Worm (Caenorhabditis elegans): ENCODE data around the gene Y116F11B.8.

The Y116F11B.8 gene

ce11 chrV:19856335-19856734 lies 1.1 kb upstream of the Y116F11B.8 start:
- TF ChIP-seq fkh-2 (tag; optimal IDR thresholded peaks at IDR 0.05) (no peak), nhr-12 (tag; optimal IDR thresholded peaks at IDR 0.05) (no peak), nhr-237 (tag; optimal IDR thresholded peaks at IDR 0.05) (no peak)

ce11 chrV:19856933-19857332 lies 501 bp upstream of the Y116F11B.8 start:
- no peak for TF ChIP-seq egl-27 (tag; optimal IDR thresholded peaks at IDR 0.05)
- no peak for TF ChIP-seq ztf-4 (tag; optimal IDR thresholded peaks at IDR 0.05)
- TF ChIP-seq hmg-11 (tag; optimal IDR thresholded peaks at IDR 0.05), result no peak
- TF ChIP-seq ztf-11 (tag; optimal IDR thresholded peaks at IDR 0.05), result no peak
- no peak for TF ChIP-seq ama-1 (optimal IDR thresholded peaks at IDR 0.05)
- TF ChIP-seq nhr-11 (tag; optimal IDR thresholded peaks at IDR 0.05), result no peak
- no peak for TF ChIP-seq nhr-25 (tag; optimal IDR thresholded peaks at IDR 0.05)
- no peak for TF ChIP-seq tbx-2 (tag; optimal IDR thresholded peaks at IDR 0.05)
- no peak for TF ChIP-seq egl-5 (tag; optimal IDR thresholded peaks at IDR 0.05)
- no peak for TF ChIP-seq nhr-28 (tag; optimal IDR thresholded peaks at IDR 0.05)
- TF ChIP-seq elt-3 (tag; optimal IDR thresholded peaks at IDR 0.05), result no peak
- no peak for TF ChIP-seq nhr-76 (tag; optimal IDR thresholded peaks at IDR 0.05)
- TF ChIP-seq unc-62 (GFP tag; optimal IDR thresholded peaks at IDR 0.05), result no peak
- TF ChIP-seq ZK546.5 (tag; optimal IDR thresholded peaks at IDR 0.05), result no peak
- TF ChIP-seq pha-4 (tag; optimal IDR thresholded peaks at IDR 0.05), result no peak
- no peak for TF ChIP-seq nhr-77 (tag; optimal IDR thresholded peaks at IDR 0.05)
- TF ChIP-seq mml-1 (tag; optimal IDR thresholded peaks at IDR 0.05), result no peak

ce11 chrV:19860225-19860624 lies 2.8 kb downstream of the Y116F11B.8 start:
- TF ChIP-seq nhr-11 (tag; optimal IDR thresholded peaks at IDR 0.05), result no peak
- TF ChIP-seq nhr-67 (tag; optimal IDR thresholded peaks at IDR 0.05), result no peak
- TF ChIP-seq ZK546.5 (tag; optimal IDR thresholded peaks at IDR 0.05), result no peak
- no peak for TF ChIP-seq unc-39 (tag; optimal IDR thresholded peaks at IDR 0.05)

- TF ChIP-seq nhr-43 (tag; optimal IDR thresholded peaks at IDR 0.05; ENCODE audit: poor library complexity, severe bottlenecking) (no peak), nhr-67 (tag; optimal IDR thresholded peaks at IDR 0.05) (no peak), pqm-1 (tag; optimal IDR thresholded peaks at IDR 0.05) (no peak), nhr-76 (tag; optimal IDR thresholded peaks at IDR 0.05) (no peak)
These were observed 10.4 kb downstream of the Y116F11B.8 start, which contains the start of gene Y116F11B.9 for ce11 chrV:19867883-19868282. TSS of gene Y116F11B.9 (minus strand) at chrV:19867983.

- no peak for TF ChIP-seq elt-1 (tag; optimal IDR thresholded peaks at IDR 0.05)
- no peak for TF ChIP-seq sea-2 (GFP tag; optimal IDR thresholded peaks at IDR 0.05)
- TF ChIP-seq aly-2 (tag; optimal IDR thresholded peaks at IDR 0.05), result no peak
- no peak for TF ChIP-seq egl-27 (tag; optimal IDR thresholded peaks at IDR 0.05)
- no peak for TF ChIP-seq egl-5 (tag; optimal IDR thresholded peaks at IDR 0.05)
- TF ChIP-seq nhr-77 (tag; optimal IDR thresholded peaks at IDR 0.05), result no peak
- no peak for TF ChIP-seq unc-62 (GFP tag; optimal IDR thresholded peaks at IDR 0.05)
- TF ChIP-seq mdl-1 (tag; optimal IDR thresholded peaks at IDR 0.05), result no peak
- no peak for TF ChIP-seq nfya-1 (tag; optimal IDR thresholded peaks at IDR 0.05; ENCODE audit: insufficient read depth)
- TF ChIP-seq tbx-2 (tag; optimal IDR thresholded peaks at IDR 0.05), result no peak
- TF ChIP-seq eor-1 (tag; optimal IDR thresholded peaks at IDR 0.05), result no peak
- TF ChIP-seq nhr-12 (tag; optimal IDR thresholded peaks at IDR 0.05), result no peak
- TF ChIP-seq elt-3 (tag; optimal IDR thresholded peaks at IDR 0.05), result no peak
- no peak for TF ChIP-seq hmg-11 (tag; optimal IDR thresholded peaks at IDR 0.05)
- no peak for TF ChIP-seq pha-4 (tag; optimal IDR thresholded peaks at IDR 0.05)
- no peak for TF ChIP-seq lin-15B (tag; optimal IDR thresholded peaks at IDR 0.05)
- no peak for TF ChIP-seq ceh-28 (tag; optimal IDR thresholded peaks at IDR 0.05)
- no peak for TF ChIP-seq skn-1 (tag; optimal IDR thresholded peaks at IDR 0.05)
- no peak for TF ChIP-seq mml-1 (tag; optimal IDR thresholded peaks at IDR 0.05)
These were observed 25.5 kb downstream of the Y116F11B.8 start, which contains the start of gene Y116F11B.13 for ce11 chrV:19882916-19883315. TSS of gene Y116F11B.13 (plus strand) at chrV:19883216.

- TF ChIP-seq R02D3.7 (tag; optimal IDR thresholded peaks at IDR 0.05) (no peak), daf-12 (tag; optimal IDR thresholded peaks at IDR 0.05) (no peak), ceh-28 (tag; optimal IDR thresholded peaks at IDR 0.05) (no peak), elt-1 (tag; optimal IDR thresholded peaks at IDR 0.05) (no peak), tbx-2 (tag; optimal IDR thresholded peaks at IDR 0.05) (no peak), nhr-12 (tag; optimal IDR thresholded peaks at IDR 0.05) (no peak)
These were observed 37.8 kb downstream of the Y116F11B.8 start, which contains the start of gene gly-4 for ce11 chrV:19895250-19895649. TSS of gene gly-4 (minus strand) at chrV:19895350.
